Worm (Caenorhabditis elegans) whole organism, mixed stage, embryonic: ENCODE data around the gene F29F11.20.

Experiments
- M03D4.4 ChIP-seq: sonication (generic microtip); optimal IDR thresholded peaks from 2 replicates; lab custom pipeline; 2017; ENCODE audit warnings: mild to moderate bottlenecking, missing genetic modification characterization, missing compliant biosample characterization
- bed-3 ChIP-seq: fragments of 200-800 bp; sonication (Bioruptor generic); optimal IDR thresholded peaks from 3 replicates; lab custom pipeline; 2018; ENCODE audit warnings: mild to moderate bottlenecking, missing genetic modification characterization, moderate library complexity, missing compliant biosample characterization
- blmp-1 ChIP-seq: fragments of 150-350 bp; optimal IDR thresholded peaks from 2 replicates; lab custom pipeline; 2014; ENCODE audit warnings: missing biosample characterization, missing genetic modification characterization
- ceh-43 ChIP-seq: fragments of 200-800 bp; sonication (Bioruptor generic); optimal IDR thresholded peaks from 2 replicates; lab custom pipeline; 2018; ENCODE audit warnings: mild to moderate bottlenecking, missing genetic modification characterization, moderate library complexity, missing compliant biosample characterization
- ceh-83 ChIP-seq: fragments of 200-800 bp; sonication (Bioruptor generic); optimal IDR thresholded peaks from 2 replicates; lab custom pipeline; 2018; ENCODE audit warnings: mild to moderate bottlenecking, missing genetic modification characterization, missing compliant biosample characterization
- cnd-1 ChIP-seq: fragments of 200-800 bp; sonication (Bioruptor generic); optimal IDR thresholded peaks from 2 replicates; lab custom pipeline; 2018; ENCODE audit warnings: mild to moderate bottlenecking, missing genetic modification characterization, missing compliant biosample characterization
- drap-1 ChIP-seq: fragments of 200-800 bp; sonication (Bioruptor generic); optimal IDR thresholded peaks from 3 replicates; lab custom pipeline; 2018; ENCODE audit warnings: mild to moderate bottlenecking, missing genetic modification characterization, missing compliant biosample characterization
- elt-1 ChIP-seq: sonication (generic microtip); optimal IDR thresholded peaks from 2 replicates; lab custom pipeline; 2017; ENCODE audit warnings: missing genetic modification characterization, mild to moderate bottlenecking, missing compliant biosample characterization, antibody characterized with exemption, moderate library complexity, borderline replicate concordance; ENCODE audit not compliant: insufficient read depth
- elt-3 ChIP-seq: fragments of 150-350 bp; optimal IDR thresholded peaks from 2 replicates; lab custom pipeline; 2014; ENCODE audit warnings: missing biosample characterization, missing genetic modification characterization
- flh-1 ChIP-seq: fragments of 200-800 bp; sonication (Bioruptor generic); optimal IDR thresholded peaks from 2 replicates; lab custom pipeline; 2018; ENCODE audit warnings: mild to moderate bottlenecking, missing genetic modification characterization, moderate library complexity, missing compliant biosample characterization
- ham-2 ChIP-seq: fragments of 200-800 bp; sonication (Bioruptor generic); optimal IDR thresholded peaks from 2 replicates; lab custom pipeline; 2018; ENCODE audit warnings: mild to moderate bottlenecking, missing genetic modification characterization, missing compliant biosample characterization
- hlh-1 ChIP-seq: fragments of 150-350 bp; optimal IDR thresholded peaks from 2 replicates; lab custom pipeline; 2014; ENCODE audit warnings: missing biosample characterization, missing genetic modification reagents, missing genetic modification characterization
- lin-13 ChIP-seq: fragments of 150-350 bp; optimal IDR thresholded peaks from 2 replicates; lab custom pipeline; 2014; ENCODE audit warnings: missing biosample characterization, missing genetic modification characterization
- lin-32 ChIP-seq: fragments of 200-800 bp; sonication (Bioruptor generic); optimal IDR thresholded peaks from 2 replicates; lab custom pipeline; 2018; ENCODE audit warnings: mild to moderate bottlenecking, missing genetic modification characterization, missing compliant biosample characterization
- lsy-2 ChIP-seq: fragments of 150-350 bp; optimal IDR thresholded peaks from 2 replicates; lab custom pipeline; 2014; ENCODE audit warnings: missing biosample characterization, missing genetic modification characterization
- mab-5 ChIP-seq: fragments of 150-350 bp; optimal IDR thresholded peaks from 2 replicates; lab custom pipeline; 2014; ENCODE audit warnings: missing biosample characterization, missing genetic modification characterization
- mep-1 ChIP-seq: fragments of 150-350 bp; optimal IDR thresholded peaks from 2 replicates; lab custom pipeline; 2017; ENCODE audit warnings: missing biosample characterization, missing genetic modification reagents, missing genetic modification characterization, inconsistent platforms
- mls-2 ChIP-seq: sonication (generic microtip); optimal IDR thresholded peaks from 2 replicates; lab custom pipeline; 2016; ENCODE audit warnings: mild to moderate bottlenecking, missing genetic modification characterization, moderate library complexity, missing compliant biosample characterization
- nhr-2 ChIP-seq: fragments of 150-350 bp; optimal IDR thresholded peaks from 2 replicates; lab custom pipeline; 2014; ENCODE audit warnings: missing biosample characterization, missing genetic modification characterization
- nhr-237 ChIP-seq: fragments of 150-350 bp; optimal IDR thresholded peaks from 2 replicates; lab custom pipeline; 2014; ENCODE audit warnings: missing biosample characterization, missing genetic modification characterization
- nhr-28 ChIP-seq: fragments of 150-350 bp; optimal IDR thresholded peaks from 2 replicates; lab custom pipeline; 2014; ENCODE audit warnings: missing biosample characterization, missing genetic modification characterization
- nhr-76 ChIP-seq: sonication (generic microtip); optimal IDR thresholded peaks from 2 replicates; lab custom pipeline; 2017; ENCODE audit warnings: missing biosample characterization, missing genetic modification characterization
- pha-4 ChIP-seq: fragments of 150-350 bp; optimal IDR thresholded peaks from 2 replicates; lab custom pipeline; 2018; ENCODE audit warnings: missing biosample characterization, missing genetic modification reagents, missing genetic modification characterization
- snpc-4 ChIP-seq: fragments of 150-350 bp; optimal IDR thresholded peaks from 2 replicates; lab custom pipeline; 2014; ENCODE audit warnings: missing biosample characterization, missing genetic modification characterization
- sptf-1 ChIP-seq: sonication (generic microtip); optimal IDR thresholded peaks from 2 replicates; lab custom pipeline; 2017; ENCODE audit warnings: mild to moderate bottlenecking, missing genetic modification characterization, moderate library complexity, missing compliant biosample characterization
- tbx-8 ChIP-seq: fragments of 200-800 bp; sonication (Bioruptor generic); optimal IDR thresholded peaks from 2 replicates; lab custom pipeline; 2018; ENCODE audit warnings: mild to moderate bottlenecking, missing genetic modification characterization, moderate library complexity, missing compliant biosample characterization
- unc-120 ChIP-seq: sonication (generic microtip); optimal IDR thresholded peaks from 2 replicates; lab custom pipeline; 2017; ENCODE audit warnings: missing genetic modification characterization, missing compliant biosample characterization; ENCODE audit not compliant: poor library complexity, severe bottlenecking
- unc-39 ChIP-seq: fragments of 150-350 bp; optimal IDR thresholded peaks from 2 replicates; lab custom pipeline; 2014; ENCODE audit warnings: missing biosample characterization, missing genetic modification characterization
- unc-62 ChIP-seq: fragments of 150-350 bp; optimal IDR thresholded peaks from 2 replicates; lab custom pipeline; 2014; ENCODE audit warnings: missing biosample characterization, missing genetic modification reagents, missing genetic modification characterization
- zip-8 ChIP-seq: fragments of 150-350 bp; optimal IDR thresholded peaks from 2 replicates; lab custom pipeline; 2014; ENCODE audit warnings: missing biosample characterization, missing genetic modification characterization
- ztf-11 ChIP-seq: fragments of 150-350 bp; optimal IDR thresholded peaks from 2 replicates; lab custom pipeline; 2014; ENCODE audit warnings: missing biosample characterization, missing genetic modification characterization

F29F11.20 gene

DNA sequence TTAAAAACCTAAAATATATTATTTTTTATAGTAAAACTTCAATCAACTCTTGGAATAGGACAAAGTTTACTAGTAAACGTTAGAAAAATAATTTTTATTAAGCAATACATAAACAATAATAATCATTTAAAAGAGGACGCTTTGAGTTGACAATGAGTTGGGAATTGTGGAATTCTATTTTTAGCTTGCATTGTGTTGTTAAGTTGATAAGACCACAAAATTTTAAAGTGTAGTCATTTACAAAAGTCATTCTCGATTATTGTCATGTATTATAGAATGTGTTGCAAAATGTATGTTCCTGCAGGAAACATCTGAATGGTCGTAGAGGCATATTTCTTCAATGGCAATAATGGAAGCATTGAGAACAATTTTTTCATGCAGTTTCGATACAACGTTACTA, 23.3 kb downstream of the F29F11.20 start:
- TF ChIP-seq ztf-11 (tag; lab: Kevin White, UChicago) (no peak), lsy-2 (tag; lab: Kevin White, UChicago) (no peak), lin-32 (GFP tag; lab: Kevin White, UChicago) (no peak), unc-62 (GFP tag; lab: Kevin White, UChicago) (no peak), unc-39 (tag; lab: Kevin White, UChicago) (no peak), nhr-76 (no peak), pha-4 (tag; lab: Kevin White, UChicago) (no peak), ham-2 (GFP tag; lab: Kevin White, UChicago) (no peak), lin-13 (tag; lab: Kevin White, UChicago) (no peak), mls-2 (tag; lab: Kevin White, UChicago) (no peak), nhr-2 (tag; lab: Kevin White, UChicago) (no peak), nhr-237 (tag; lab: Kevin White, UChicago) (no peak), mep-1 (tag; lab: Kevin White, UChicago) (no peak), snpc-4 (tag; lab: Kevin White, UChicago) (no peak), zip-8 (tag; lab: Kevin White, UChicago) (no peak), blmp-1 (no peak), elt-1 (tag; lab: Kevin White, UChicago) (no peak), M03D4.4 (tag; lab: Kevin White, UChicago) (no peak), ceh-83 (GFP tag; lab: Kevin White, UChicago) (no peak), cnd-1 (tag; lab: Kevin White, UChicago) (no peak)

DNA sequence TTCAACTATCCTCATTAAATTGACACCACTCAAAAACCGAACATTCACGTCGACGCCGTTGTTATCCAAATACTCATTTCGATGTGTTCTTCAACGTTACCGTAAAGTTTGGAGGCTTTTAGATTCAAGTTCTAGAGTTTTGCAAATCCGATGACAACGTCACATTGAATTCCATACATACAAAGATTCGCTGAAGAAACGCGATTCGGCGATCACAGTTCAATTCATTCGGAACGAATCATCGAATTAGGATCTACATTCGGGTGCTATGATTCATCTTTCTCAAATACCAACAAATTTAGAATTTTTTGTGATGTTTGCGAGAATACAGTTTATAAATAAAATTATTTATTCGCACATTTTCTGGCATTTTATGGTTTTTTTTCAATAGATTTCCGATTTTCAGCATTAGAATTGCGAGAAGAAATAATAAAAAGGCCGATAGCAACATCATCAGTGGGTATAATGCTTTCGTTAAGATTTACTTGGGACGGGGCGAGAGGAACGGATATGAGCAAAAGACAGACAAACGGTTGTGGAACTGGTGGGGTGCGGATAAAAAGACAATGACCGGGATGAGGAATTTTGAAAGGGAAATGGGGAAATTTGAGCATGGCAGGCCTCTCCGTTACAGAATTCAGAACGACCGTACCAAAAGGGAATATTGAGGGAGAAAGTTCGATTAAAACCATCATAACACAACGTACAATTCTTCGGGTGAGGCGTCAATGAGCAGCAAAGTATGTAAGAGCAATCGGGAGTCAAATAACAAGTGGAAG, 24.3 kb downstream of the F29F11.20 start:
- TF ChIP-seq bed-3 (GFP tag; lab: Kevin White, UChicago) = no peak
- TF ChIP-seq unc-120 (tag; lab: Kevin White, UChicago) = peak; percentile 16

- TF ChIP-seq mls-2 (tag; lab: Kevin White, UChicago) (no peak), ham-2 (GFP tag; lab: Kevin White, UChicago) (no peak), unc-120 (tag; lab: Kevin White, UChicago) (no peak), elt-3 (no peak), hlh-1 (no peak), drap-1 (GFP tag; lab: Kevin White, UChicago) (no peak), nhr-28 (no peak), lin-13 (tag; lab: Kevin White, UChicago) (no peak), sptf-1 (tag; lab: Kevin White, UChicago) (no peak), lin-32 (GFP tag; lab: Kevin White, UChicago) (no peak), unc-62 (GFP tag; lab: Kevin White, UChicago) (no peak), nhr-237 (tag; lab: Kevin White, UChicago) (no peak), mab-5 (tag; lab: Kevin White, UChicago) (no peak), pha-4 (tag; lab: Kevin White, UChicago) (no peak), unc-39 (tag; lab: Kevin White, UChicago) (no peak)
Measured at ce11 chrV:10712608-10712900, 24.9 kb downstream of the F29F11.20 start.

DNA sequence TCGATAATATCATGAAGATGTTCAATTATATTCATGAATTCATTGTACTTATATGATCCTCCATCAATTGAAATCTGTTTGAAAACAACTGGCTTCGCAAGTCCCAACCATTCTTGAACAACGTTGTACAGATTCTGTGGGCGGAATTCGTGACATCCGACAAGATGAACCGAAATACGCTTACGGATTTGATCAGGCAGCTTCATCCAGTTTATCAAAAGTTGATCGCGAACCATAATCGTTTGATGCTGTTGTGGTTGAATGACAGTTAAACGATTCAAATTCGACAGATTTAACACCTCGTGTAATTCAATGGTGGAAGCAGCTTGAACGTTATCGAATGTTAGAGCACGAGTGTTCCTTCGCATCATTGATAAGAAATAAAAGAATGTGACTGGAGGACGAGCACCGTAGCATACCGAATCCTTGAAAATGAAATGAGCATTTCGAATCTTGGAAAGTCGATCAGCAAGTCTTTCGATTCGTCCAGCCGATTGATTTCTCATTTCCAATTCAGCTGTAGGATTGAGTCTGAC, 26.1 kb downstream of the F29F11.20 start:
- TF ChIP-seq nhr-237 (tag; lab: Kevin White, UChicago) (no peak), zip-8 (tag; lab: Kevin White, UChicago) (no peak), nhr-28 (no peak), flh-1 (no peak), mls-2 (tag; lab: Kevin White, UChicago) (no peak), mep-1 (tag; lab: Kevin White, UChicago) (no peak), M03D4.4 (tag; lab: Kevin White, UChicago) (no peak), hlh-1 (no peak), elt-1 (tag; lab: Kevin White, UChicago) (no peak), bed-3 (GFP tag; lab: Kevin White, UChicago) (no peak), lsy-2 (tag; lab: Kevin White, UChicago) (no peak), snpc-4 (tag; lab: Kevin White, UChicago) (no peak), nhr-76 (no peak), ceh-43 (GFP tag; lab: Kevin White, UChicago) (no peak), lin-13 (tag; lab: Kevin White, UChicago) (no peak), tbx-8 (GFP tag; lab: Kevin White, UChicago) (no peak)
